Worm (Caenorhabditis elegans) whole organism, L3 larva: ENCODE measurements around the gene ppk-3.

ENCODE experiments used
- ZK546.5 ChIP-seq: sonication (generic microtip); optimal IDR thresholded peaks from 2 replicates; lab custom pipeline; 2017; ENCODE audit warnings: missing biosample characterization, missing genetic modification characterization
- ceh-9 ChIP-seq: sonication (generic microtip); optimal IDR thresholded peaks from 2 replicates; lab custom pipeline; 2018; ENCODE audit warnings: missing biosample characterization, missing genetic modification characterization
- egl-5 ChIP-seq: fragments of 150-350 bp; optimal IDR thresholded peaks from 2 replicates; lab custom pipeline; 2017; ENCODE audit warnings: missing biosample characterization, missing genetic modification reagents, missing genetic modification characterization, inconsistent platforms
- fkh-10 ChIP-seq: sonication (generic microtip); optimal IDR thresholded peaks from 2 replicates; lab custom pipeline; 2017; ENCODE audit warnings: missing biosample characterization, missing genetic modification reagents, missing genetic modification characterization
- lin-39 ChIP-seq: fragments of 150-350 bp; optimal IDR thresholded peaks from 2 replicates; lab custom pipeline; 2018; ENCODE audit warnings: missing biosample characterization, missing genetic modification reagents, missing genetic modification characterization
- nhr-237 ChIP-seq: fragments of 150-350 bp; optimal IDR thresholded peaks from 2 replicates; lab custom pipeline; 2014; ENCODE audit warnings: missing biosample characterization, missing genetic modification characterization
- nhr-67 ChIP-seq: fragments of 150-350 bp; optimal IDR thresholded peaks from 2 replicates; lab custom pipeline; 2014; ENCODE audit warnings: missing biosample characterization, missing genetic modification characterization
- nhr-76 ChIP-seq: fragments of 150-350 bp; sonication (generic microtip); optimal IDR thresholded peaks from 5 replicates; lab custom pipeline; 2014; ENCODE audit warnings: missing biosample characterization, missing genetic modification characterization
- pqm-1 ChIP-seq: fragments of 150-350 bp; optimal IDR thresholded peaks from 2 replicates; lab custom pipeline; 2017; ENCODE audit warnings: missing biosample characterization, missing genetic modification characterization, inconsistent platforms
- snpc-4 ChIP-seq: fragments of 150-350 bp; optimal IDR thresholded peaks from 2 replicates; lab custom pipeline; 2014; ENCODE audit warnings: missing biosample characterization, missing genetic modification characterization
- unc-62 ChIP-seq: fragments of 150-350 bp; sonication (generic microtip); optimal IDR thresholded peaks from 4 replicates; lab custom pipeline; 2014; ENCODE audit warnings: missing biosample characterization, missing genetic modification reagents, missing genetic modification characterization

DNA sequence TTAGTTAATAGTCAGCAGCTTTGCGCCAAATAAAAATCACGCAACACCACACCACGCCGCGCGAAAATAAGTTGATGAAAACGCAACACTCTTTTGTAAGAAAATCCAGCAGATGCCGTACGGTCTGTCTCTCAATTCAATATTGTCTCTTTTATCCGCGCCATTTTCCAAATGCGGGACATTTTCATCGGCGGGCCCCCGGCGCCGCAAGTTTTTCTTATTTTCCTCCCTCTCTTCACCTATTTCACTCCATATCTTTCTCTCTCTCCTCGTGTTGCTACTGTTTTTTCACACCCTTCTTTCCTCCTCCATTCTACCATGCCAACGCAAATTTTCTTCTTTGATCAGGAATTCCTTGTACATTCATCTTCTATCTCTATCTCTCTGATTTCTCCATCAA lies 30.9 kb upstream of the ppk-3 start:
- TF ChIP-seq unc-62, result no peak
- TF ChIP-seq ZK546.5 (tag; lab: Kevin White, UChicago), result no peak
- TF ChIP-seq nhr-237, result no peak
- TF ChIP-seq snpc-4 (tag; lab: Kevin White, UChicago), result no peak
- TF ChIP-seq pqm-1 (tag; lab: Kevin White, UChicago), result no peak
- TF ChIP-seq fkh-10 (GFP tag; lab: Kevin White, UChicago), result no peak
- no peak for TF ChIP-seq lin-39 (tag; lab: Kevin White, UChicago)
- TF ChIP-seq nhr-67 (tag; lab: Kevin White, UChicago), result no peak
- no peak for TF ChIP-seq nhr-76 (tag; lab: Kevin White, UChicago)
- no peak for TF ChIP-seq ceh-9
- TF ChIP-seq egl-5, result no peak
